Worm (Caenorhabditis elegans): ENCODE results near the gene psf-1.

DNA sequence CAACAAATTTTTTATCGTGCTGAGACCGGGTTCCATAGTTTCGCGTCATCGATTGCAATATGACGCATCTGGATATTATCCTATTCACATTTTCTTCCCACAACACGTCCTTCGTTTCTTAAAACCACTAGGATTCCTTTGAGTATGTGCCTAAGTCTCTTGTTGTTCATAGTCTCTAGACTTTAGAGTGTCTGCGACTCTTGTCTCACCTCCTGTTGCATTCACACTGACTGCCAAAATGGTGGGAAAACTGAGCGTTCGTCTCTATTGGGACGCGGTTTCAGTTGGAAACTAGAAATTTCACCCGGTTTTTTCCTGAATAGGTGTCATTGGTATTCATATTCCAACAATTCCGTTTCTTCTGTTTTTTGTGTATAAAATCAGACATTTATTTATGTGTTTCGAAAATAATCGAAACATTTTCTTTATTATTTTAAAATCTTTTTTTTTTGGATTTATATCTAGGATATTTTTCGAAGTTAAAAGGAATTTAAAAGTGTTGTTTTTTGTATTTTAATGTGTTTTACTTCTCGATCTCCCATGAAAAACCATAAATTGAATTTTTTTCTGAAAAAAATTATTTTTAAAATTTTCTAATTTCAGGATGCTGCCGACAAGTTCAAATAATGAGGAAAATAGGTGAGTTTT lies 46.7 kb upstream of the psf-1 start, which contains the start of gene C05C10.2:
- TF ChIP-seq dao-5 (tag; optimal IDR thresholded peaks at IDR 0.05) (no peak), W03F9.2 (tag; optimal IDR thresholded peaks at IDR 0.05) (no peak), him-1 (tag; optimal IDR thresholded peaks at IDR 0.05) (no peak)
